Worm (Caenorhabditis elegans): ENCODE measurements around the gene F12E12.2.

DNA sequence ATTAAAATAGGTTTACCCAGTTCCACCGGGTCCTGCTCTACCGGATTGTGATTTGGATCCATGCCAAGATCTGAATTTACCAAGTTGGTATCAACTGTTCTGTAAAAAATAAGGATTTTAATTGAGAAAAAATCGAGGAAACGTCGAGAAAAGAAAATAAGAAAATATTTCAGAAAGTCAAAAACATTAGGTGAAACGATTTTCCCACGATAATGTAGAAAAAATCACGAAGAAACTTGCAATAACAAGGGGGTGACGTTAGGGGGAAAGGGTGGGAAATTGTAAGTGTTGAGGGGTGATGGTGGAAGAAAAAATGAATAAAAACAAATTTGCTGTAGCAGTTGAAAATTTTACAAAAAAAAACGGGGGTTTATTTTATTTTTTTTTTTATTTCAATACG is 33.4 kb downstream of the F12E12.2 start, which contains the start of gene T24E12.10:
- no peak for TF ChIP-seq snpc-4 (tag; optimal IDR thresholded peaks at IDR 0.05)
- TF ChIP-seq ceh-82 (tag; optimal IDR thresholded peaks at IDR 0.05), result no peak
